Worm (Caenorhabditis elegans) whole organism, L3 larva: ENCODE results near the gene smg-3.
"Not testable (repeated sequence)": the region's sequence is repeated elsewhere in the genome, so short reads cannot be mapped to it uniquely, and the experiment has no call there.

Experiments
- aly-2 ChIP-seq: fragments of 150-350 bp; optimal IDR thresholded peaks from 2 replicates; lab custom pipeline; 2014; ENCODE audit warnings: missing biosample characterization, missing genetic modification characterization
- elt-3 ChIP-seq, 3 experiments: fragments of 150-350 bp in 1 of 3; sonication (generic microtip) in 2 of 3; optimal IDR thresholded peaks; 2 replicates in 2 of 3; 4 replicates in 1 of 3; lab custom pipeline; 2014 to 2017; ENCODE audit warnings: missing biosample characterization in 3 of 3, missing genetic modification characterization in 3 of 3
- nhr-11 ChIP-seq: fragments of 150-350 bp; optimal IDR thresholded peaks from 2 replicates; lab custom pipeline; 2014; ENCODE audit warnings: missing biosample characterization, missing genetic modification characterization

smg-3 gene

ce11 chrIV:6317357-6317756, 55.5 kb downstream of the smg-3 start, which contains the start of gene Y73B6BL.12:
Gene Y73B6BL.12, minus strand, starts transcription at chrIV:6317457.
- TF ChIP-seq aly-2; elt-3 (tag; optimal IDR thresholded peaks at IDR 0.05; lab: Kevin White, UChicago); nhr-11 (tag; lab: Kevin White, UChicago): not testable (repeated sequence)
